Worm (Caenorhabditis elegans): ENCODE measurements around the gene R05G6.10.
"Not testable (repeated sequence)": the region's sequence is repeated elsewhere in the genome, so short reads cannot be mapped to it uniquely, and the experiment has no call there.

ce11 chrIV:7563850-7564249 is 21.5 kb upstream of the R05G6.10 start, which contains the start of gene F32E10.9:
- not testable (repeated sequence) for TF ChIP-seq nhr-237, sptf-1 (tag; optimal IDR thresholded peaks at IDR 0.05)
